Worm (Caenorhabditis elegans): ENCODE measurements around the gene Y73C8C.4.

The Y73C8C.4 gene

DNA sequence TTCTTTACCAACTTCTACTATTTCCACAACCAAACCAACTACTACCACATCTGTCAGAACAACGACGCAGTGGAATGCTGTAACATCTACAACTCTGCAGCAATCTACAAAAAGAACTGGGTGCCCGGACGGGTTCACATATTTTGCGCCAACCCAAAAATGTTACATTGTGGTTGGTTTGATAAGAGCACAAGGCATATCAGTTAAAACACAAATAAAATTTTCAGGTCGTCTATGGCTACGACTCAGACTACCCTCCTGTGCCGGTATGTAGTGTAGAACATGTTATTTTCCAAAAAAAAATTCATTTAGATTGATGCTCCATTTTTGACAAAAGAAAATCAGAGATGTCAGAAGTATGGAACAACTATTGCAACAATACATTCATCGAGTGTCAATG lies 17.2 kb upstream of the Y73C8C.4 start:
- TF ChIP-seq him-1 (tag; optimal IDR thresholded peaks at IDR 0.05) (no peak), dao-5 (tag; optimal IDR thresholded peaks at IDR 0.05) (no peak), W03F9.2 (tag; optimal IDR thresholded peaks at IDR 0.05) (no peak)

- TF ChIP-seq him-1 (tag; optimal IDR thresholded peaks at IDR 0.05) (no peak), dao-5 (tag; optimal IDR thresholded peaks at IDR 0.05) (no peak), W03F9.2 (tag; optimal IDR thresholded peaks at IDR 0.05) (no peak)
These were observed 16.2 kb upstream of the Y73C8C.4 start, which contains the start of gene clec-210 for ce11 chrV:3118167-3118566. Gene clec-210 (plus strand): TSS chrV:3118377.

ce11 chrV:3114973-3115372 lies 13.0 kb upstream of the Y73C8C.4 start, which contains the start of gene Y73C8C.3:
Gene Y73C8C.3 (plus strand): TSS chrV:3115273.
- no peak for TF ChIP-seq him-1 (tag; optimal IDR thresholded peaks at IDR 0.05)

- TF ChIP-seq W03F9.2 (tag; optimal IDR thresholded peaks at IDR 0.05): no peak
- TF ChIP-seq dao-5 (tag; optimal IDR thresholded peaks at IDR 0.05): no peak
- TF ChIP-seq him-1 (tag; optimal IDR thresholded peaks at IDR 0.05): no peak
These were observed 11.8 kb upstream of the Y73C8C.4 start, which contains the start of gene Y73C8C.8 for ce11 chrV:3113751-3114150. Gene Y73C8C.8 (minus strand): TSS chrV:3113851.

DNA sequence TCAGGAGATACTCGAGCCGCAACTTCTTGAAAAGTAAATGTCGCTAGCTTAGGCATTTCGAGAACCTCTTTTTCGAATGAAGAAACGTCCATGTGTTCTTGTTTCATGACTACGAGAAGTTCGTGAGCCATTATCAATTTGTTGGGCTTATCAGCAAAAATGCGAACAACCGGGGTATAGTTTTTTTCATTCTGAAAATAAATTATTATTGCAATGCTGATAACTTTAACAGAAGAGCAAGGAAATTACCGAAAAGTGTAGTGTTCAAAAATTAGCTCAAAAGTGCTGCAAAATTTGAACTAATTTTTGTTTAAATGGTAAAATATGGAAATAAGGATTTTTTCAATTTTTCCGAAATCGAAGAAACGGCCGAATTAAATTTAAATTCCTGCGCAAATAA lies 10.2 kb upstream of the Y73C8C.4 start:
- TF ChIP-seq him-1 (tag; optimal IDR thresholded peaks at IDR 0.05) (no peak), W03F9.2 (tag; optimal IDR thresholded peaks at IDR 0.05) (no peak), dao-5 (tag; optimal IDR thresholded peaks at IDR 0.05) (no peak)

DNA sequence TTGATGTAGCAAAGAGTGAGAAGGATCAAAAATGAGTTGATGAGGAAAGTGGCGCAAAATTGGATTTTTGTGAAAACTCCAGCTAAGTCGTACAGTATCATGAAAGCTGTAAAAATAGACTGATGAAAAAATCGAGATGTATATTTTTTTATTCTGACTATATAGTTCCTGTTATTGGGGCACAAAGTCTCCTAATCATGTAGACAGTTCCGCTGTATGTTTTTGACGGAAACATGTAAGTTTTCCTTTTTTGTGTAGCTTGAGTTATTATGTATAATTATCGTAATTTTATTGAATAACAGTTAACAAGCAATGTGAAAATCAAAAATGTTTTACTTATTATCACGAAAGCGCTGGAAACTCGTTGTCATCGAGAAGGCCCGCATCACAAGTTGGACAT lies 5.5 kb upstream of the Y73C8C.4 start, which contains the start of gene str-68:
str-68 (minus strand) TSS at position 101 of the 400 bp plus-strand sequence.
- no peak for TF ChIP-seq him-1 (tag; optimal IDR thresholded peaks at IDR 0.05)
- no peak for TF ChIP-seq dao-5 (tag; optimal IDR thresholded peaks at IDR 0.05)
- TF ChIP-seq W03F9.2 (tag; optimal IDR thresholded peaks at IDR 0.05): no peak

ce11 chrV:3106785-3107184 lies 4.8 kb upstream of the Y73C8C.4 start:
- no peak for TF ChIP-seq W03F9.2 (tag; optimal IDR thresholded peaks at IDR 0.05)
- TF ChIP-seq him-1 (tag; optimal IDR thresholded peaks at IDR 0.05): no peak
- no peak for TF ChIP-seq dao-5 (tag; optimal IDR thresholded peaks at IDR 0.05)

- TF ChIP-seq dao-5 (tag; optimal IDR thresholded peaks at IDR 0.05) (no peak), W03F9.2 (tag; optimal IDR thresholded peaks at IDR 0.05) (no peak), him-1 (tag; optimal IDR thresholded peaks at IDR 0.05) (no peak)
These were observed 3.9 kb upstream of the Y73C8C.4 start, which contains the start of gene str-69 for ce11 chrV:3105810-3106209. Gene str-69 (minus strand): TSS chrV:3105910.

DNA sequence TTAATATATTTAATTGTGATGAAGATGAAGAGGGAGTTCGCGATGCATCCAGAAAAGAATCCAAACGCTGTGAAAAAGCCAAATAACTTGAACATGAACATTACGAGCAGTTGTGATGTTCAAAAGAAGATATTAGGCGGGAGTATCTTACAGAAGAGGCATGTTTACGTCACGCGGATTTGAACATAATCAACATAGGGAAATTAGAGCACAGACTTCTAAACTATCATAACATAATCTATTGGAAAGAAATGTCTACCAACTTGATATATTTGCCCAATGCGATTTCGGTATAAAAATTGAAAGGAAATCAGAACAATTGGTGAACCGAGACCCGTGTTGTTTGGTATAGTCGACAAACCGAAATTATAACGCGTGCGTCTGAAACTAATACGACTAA lies 2.2 kb upstream of the Y73C8C.4 start, which contains the start of gene str-66:
str-66 (minus strand) TSS at position 101 of the 400 bp plus-strand sequence.
- TF ChIP-seq him-1 (tag; optimal IDR thresholded peaks at IDR 0.05) (no peak), dao-5 (tag; optimal IDR thresholded peaks at IDR 0.05) (no peak), W03F9.2 (tag; optimal IDR thresholded peaks at IDR 0.05) (no peak)

DNA sequence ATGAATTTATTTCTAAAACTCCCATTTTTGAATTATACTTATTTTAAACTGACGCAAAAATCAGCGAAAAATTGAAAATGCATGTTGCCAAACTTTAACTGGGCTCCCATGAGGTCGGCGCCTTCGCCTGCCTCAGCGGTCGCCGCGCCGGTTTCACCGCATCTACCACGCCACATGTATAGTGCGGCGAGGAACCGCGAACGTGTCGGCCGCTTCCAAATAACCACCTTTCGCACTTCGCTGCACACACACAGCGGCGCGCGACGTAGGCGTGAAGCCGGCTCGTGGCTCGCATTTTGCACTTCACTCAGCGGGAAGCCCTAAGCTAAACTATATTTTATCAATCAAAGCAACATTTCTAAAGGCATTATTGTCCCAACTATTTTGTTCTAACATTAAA lies 1.4 kb downstream of the Y73C8C.4 start:
- no peak for TF ChIP-seq him-1 (tag; optimal IDR thresholded peaks at IDR 0.05)
- TF ChIP-seq W03F9.2 (tag; optimal IDR thresholded peaks at IDR 0.05): no peak
- TF ChIP-seq dao-5 (tag; optimal IDR thresholded peaks at IDR 0.05): no peak

ce11 chrV:3094351-3094750 lies 7.6 kb downstream of the Y73C8C.4 start, which contains the start of gene cyp-33C9:
Gene cyp-33C9 (minus strand): TSS chrV:3094561.
- no peak for TF ChIP-seq him-1 (tag; optimal IDR thresholded peaks at IDR 0.05)
- no peak for TF ChIP-seq W03F9.2 (tag; optimal IDR thresholded peaks at IDR 0.05)

ce11 chrV:3088768-3089167 lies 13.2 kb downstream of the Y73C8C.4 start, which contains the start of gene acs-21:
Gene acs-21 (plus strand): TSS chrV:3089068.
- TF ChIP-seq him-1 (tag; optimal IDR thresholded peaks at IDR 0.05) (no peak), W03F9.2 (tag; optimal IDR thresholded peaks at IDR 0.05) (no peak), dao-5 (tag; optimal IDR thresholded peaks at IDR 0.05) (no peak)

- TF ChIP-seq dao-5 (tag; optimal IDR thresholded peaks at IDR 0.05) (no peak), him-1 (tag; optimal IDR thresholded peaks at IDR 0.05) (no peak), W03F9.2 (tag; optimal IDR thresholded peaks at IDR 0.05) (no peak)
These were observed 15.7 kb downstream of the Y73C8C.4 start, which contains the start of gene srt-8 for ce11 chrV:3086260-3086659. Gene srt-8 (plus strand): TSS chrV:3086560.

- TF ChIP-seq W03F9.2 (tag; optimal IDR thresholded peaks at IDR 0.05) (no peak), dao-5 (tag; optimal IDR thresholded peaks at IDR 0.05) (no peak)
These were observed 20.5 kb downstream of the Y73C8C.4 start, which contains the start of gene srt-7 for ce11 chrV:3081471-3081870. Gene srt-7 (plus strand): TSS chrV:3081771.

- TF ChIP-seq him-1 (tag; optimal IDR thresholded peaks at IDR 0.05) (no peak), W03F9.2 (tag; optimal IDR thresholded peaks at IDR 0.05) (no peak), dao-5 (tag; optimal IDR thresholded peaks at IDR 0.05) (no peak)
These were observed 21.2 kb downstream of the Y73C8C.4 start, which contains the start of gene srt-5 for ce11 chrV:3080792-3081191. Gene srt-5 (minus strand): TSS chrV:3080892.

All from whole organism, L4/young adult.